Worm (Caenorhabditis elegans): Measurements from ENCODE around the gene T04C12.7.
A peak's percentile ranks its signal among the peaks of the same experiment; 100 is the strongest.

DNA sequence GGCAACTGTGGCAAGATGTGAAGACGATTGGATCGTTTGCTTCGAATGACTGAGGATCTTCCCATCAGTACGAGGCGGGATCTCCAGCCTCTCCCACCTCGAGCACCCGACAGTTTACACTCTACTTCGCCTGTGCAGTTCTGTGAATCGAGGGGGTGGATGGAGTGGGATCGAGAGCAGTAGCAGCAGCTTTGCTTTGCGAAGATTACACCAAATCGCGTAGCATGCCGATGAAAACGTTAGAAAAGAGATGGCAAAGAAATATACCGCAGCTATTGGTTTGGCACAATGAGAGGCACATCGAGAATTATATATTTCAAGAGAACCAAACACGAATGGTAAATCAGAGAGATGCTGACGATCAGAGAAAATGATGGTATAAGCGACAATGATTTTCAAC lies 20.5 kb downstream of the T04C12.7 start, which contains the start of gene act-3:
- TF ChIP-seq cnd-1 (tag; optimal IDR thresholded peaks at IDR 0.05), result no peak
- no peak for TF ChIP-seq unc-39 (tag; optimal IDR thresholded peaks at IDR 0.05)
- TF ChIP-seq lin-13 (tag; optimal IDR thresholded peaks at IDR 0.05), result no peak
- no peak for TF ChIP-seq nhr-2 (tag; optimal IDR thresholded peaks at IDR 0.05)
- TF ChIP-seq unc-62 (GFP tag; optimal IDR thresholded peaks at IDR 0.05), result peak; percentile 6
- no peak for TF ChIP-seq elt-1 (tag; optimal IDR thresholded peaks at IDR 0.05; ENCODE audit: borderline replicate concordance, insufficient read depth)
- no peak for TF ChIP-seq ceh-43 (GFP tag; optimal IDR thresholded peaks at IDR 0.05)
- TF ChIP-seq pha-4 (tag; optimal IDR thresholded peaks at IDR 0.05), result peak; percentile 3
- no peak for TF ChIP-seq blmp-1 (tag; optimal IDR thresholded peaks at IDR 0.05)
- TF ChIP-seq nhr-237 (tag; optimal IDR thresholded peaks at IDR 0.05), result no peak

All from whole organism, mixed stage, embryonic.